Fruit fly (Drosophila melanogaster) whole organism, embryonic: ENCODE results near the gene CG42489.

ENCODE experiments used
- Bgb ChIP-seq: fragments of 200-800 bp; sonication (Bioruptor generic); IDR thresholded peaks from 2 replicates; pipeline ENCODE4 v1.3.6; 2022; ENCODE audit warnings: missing biosample characterization, missing genetic modification characterization; ENCODE audit not compliant: partially characterized antibody
- CG1024 ChIP-seq: fragments of 200-800 bp; sonication (Bioruptor generic); IDR thresholded peaks from 2 replicates; pipeline ENCODE4 v1.3.6; 2022; ENCODE audit warnings: missing biosample characterization, missing genetic modification characterization
- CG10321 ChIP-seq: fragments of 200-800 bp; sonication (Bioruptor generic); IDR thresholded peaks from 2 replicates; pipeline ENCODE4 v1.3.6; 2022; ENCODE audit warnings: missing biosample characterization, missing genetic modification characterization
- CG10431 ChIP-seq: fragments of 200-800 bp; sonication (Bioruptor generic); optimal IDR thresholded peaks from 3 replicates; lab custom pipeline; 2018; ENCODE audit warnings: missing biosample characterization, mild to moderate bottlenecking, missing genetic modification characterization
- CG11247 ChIP-seq: fragments of 200-800 bp; sonication (Bioruptor generic); IDR thresholded peaks from 2 replicates; pipeline ENCODE4 v1.3.6; 2022; ENCODE audit warnings: missing biosample characterization, missing genetic modification characterization
- CG11456 ChIP-seq: fragments of 200-800 bp; sonication (Bioruptor generic); IDR thresholded peaks from 3 replicates; pipeline ENCODE4 v1.3.6; 2022; ENCODE audit warnings: missing biosample characterization, missing genetic modification characterization
- CG12236 ChIP-seq: fragments of 200-800 bp; sonication (Bioruptor generic); optimal IDR thresholded peaks from 2 replicates; lab custom pipeline; 2016; ENCODE audit warnings: missing biosample characterization, missing genetic modification characterization
- CG1233 ChIP-seq: fragments of 200-800 bp; sonication (Bioruptor generic); optimal IDR thresholded peaks from 4 replicates; lab custom pipeline; 2018; ENCODE audit warnings: missing biosample characterization, mild to moderate bottlenecking, missing genetic modification characterization
- CG13287 ChIP-seq: fragments of 200-800 bp; sonication (Bioruptor generic); IDR thresholded peaks from 2 replicates; pipeline ENCODE4 v1.3.6; 2022; ENCODE audit warnings: missing biosample characterization, missing genetic modification characterization; ENCODE audit not compliant: partially characterized antibody
- CG14667 ChIP-seq: fragments of 200-800 bp; sonication (Bioruptor generic); IDR thresholded peaks from 2 replicates; pipeline ENCODE4 v1.3.6; 2022; ENCODE audit warnings: missing biosample characterization, missing genetic modification characterization
- CG15073 ChIP-seq: fragments of 200-800 bp; sonication (Bioruptor generic); optimal IDR thresholded peaks from 2 replicates; lab custom pipeline; 2016; ENCODE audit warnings: missing biosample characterization, missing genetic modification characterization
- CG1602 ChIP-seq: fragments of 200-800 bp; sonication (Bioruptor generic); optimal IDR thresholded peaks from 3 replicates; lab custom pipeline; 2016; ENCODE audit warnings: missing biosample characterization, missing genetic modification characterization
- CG17385 ChIP-seq: fragments of 200-800 bp; sonication (Bioruptor generic); optimal IDR thresholded peaks from 3 replicates; lab custom pipeline; 2018; ENCODE audit warnings: missing biosample characterization, mild to moderate bottlenecking, missing genetic modification characterization
- CG2116 ChIP-seq: fragments of 200-800 bp; sonication (Bioruptor generic); optimal IDR thresholded peaks from 3 replicates; lab custom pipeline; 2018; ENCODE audit warnings: missing biosample characterization, mild to moderate bottlenecking, missing genetic modification characterization
- CG31365 ChIP-seq: fragments of 200-800 bp; sonication (Bioruptor generic); optimal IDR thresholded peaks from 2 replicates; lab custom pipeline; 2018; ENCODE audit warnings: missing biosample characterization, mild to moderate bottlenecking, missing genetic modification characterization
- CG3726 ChIP-seq: fragments of 200-800 bp; sonication (Bioruptor generic); IDR thresholded peaks from 3 replicates; pipeline ENCODE4, ENCODE4 v1.3.6; 2022; ENCODE audit warnings: missing biosample characterization, missing genetic modification characterization
- CG3847 ChIP-seq: fragments of 200-800 bp; sonication (Bioruptor generic); IDR thresholded peaks from 2 replicates; pipeline ENCODE4 v1.3.6; 2022; ENCODE audit warnings: missing biosample characterization, missing genetic modification characterization
- CG4282 ChIP-seq: fragments of 200-800 bp; sonication (Bioruptor generic); optimal IDR thresholded peaks from 2 replicates; lab custom pipeline; 2016; ENCODE audit warnings: missing biosample characterization, missing genetic modification characterization
- CG4360 ChIP-seq: fragments of 200-800 bp; sonication (Bioruptor generic); IDR thresholded peaks from 2 replicates; pipeline ENCODE4 v1.3.6; 2022; ENCODE audit warnings: missing biosample characterization, missing genetic modification characterization
- CG6175 ChIP-seq: fragments of 200-800 bp; sonication (Bioruptor generic); IDR thresholded peaks from 3 replicates; pipeline ENCODE4 v1.3.6; 2022; ENCODE audit warnings: missing biosample characterization, missing genetic modification characterization
- CG8924 ChIP-seq: fragments of 200-800 bp; optimal IDR thresholded peaks from 3 replicates; lab custom pipeline; 2019; ENCODE audit warnings: missing biosample characterization, mild to moderate bottlenecking, missing genetic modification characterization, moderate library complexity
- CG9215 ChIP-seq: fragments of 200-800 bp; sonication (Bioruptor generic); IDR thresholded peaks from 2 replicates; pipeline ENCODE4 v1.3.6; 2022; ENCODE audit warnings: missing biosample characterization, missing genetic modification characterization
- CTCF ChIP-seq: fragments of 200-800 bp; sonication (Bioruptor generic); optimal IDR thresholded peaks from 2 replicates; lab custom pipeline; 2017; ENCODE audit warnings: missing biosample characterization, mild to moderate bottlenecking, missing genetic modification characterization, moderate library complexity
- Dad ChIP-seq: fragments of 200-800 bp; sonication (Bioruptor generic); optimal IDR thresholded peaks from 3 replicates; lab custom pipeline; 2016; ENCODE audit warnings: missing biosample characterization, missing genetic modification characterization
- Dip3 ChIP-seq: fragments of 200-800 bp; sonication (Bioruptor generic); optimal IDR thresholded peaks from 3 replicates; lab custom pipeline; 2016; ENCODE audit warnings: missing biosample characterization, missing genetic modification characterization
- E2f2 ChIP-seq: fragments of 200-800 bp; sonication (Bioruptor generic); IDR thresholded peaks from 2 replicates; pipeline ENCODE4 v1.3.6; 2022; ENCODE audit warnings: missing biosample characterization, missing genetic modification characterization
- Eip74EF ChIP-seq, 2 experiments: fragments of 200-800 bp in 1 of 2; fragments of >200 bp in 1 of 2; sonication (Bioruptor generic) in 1 of 2; optimal IDR thresholded peaks; 2 replicates each; lab custom pipeline; 2017 to 2019; ENCODE audit warnings: missing biosample characterization in 2 of 2, missing genetic modification characterization in 2 of 2, mild to moderate bottlenecking in 1 of 2, moderate library complexity in 1 of 2
- H2.0 ChIP-seq: fragments of 200-800 bp; sonication (Bioruptor generic); IDR thresholded peaks from 2 replicates; pipeline ENCODE4 v1.3.6; 2022; ENCODE audit warnings: missing biosample characterization, missing genetic modification characterization
- Hey ChIP-seq: fragments of 200-800 bp; sonication (Bioruptor generic); optimal IDR thresholded peaks from 3 replicates; lab custom pipeline; 2018; ENCODE audit warnings: missing biosample characterization, mild to moderate bottlenecking, missing genetic modification characterization
- HmgZ ChIP-seq: fragments of 200-800 bp; sonication (Bioruptor generic); optimal IDR thresholded peaks from 2 replicates; lab custom pipeline; 2018; ENCODE audit warnings: missing biosample characterization, mild to moderate bottlenecking, missing genetic modification characterization
- Oli ChIP-seq: fragments of 200-800 bp; sonication (Bioruptor generic); optimal IDR thresholded peaks from 2 replicates; lab custom pipeline; 2018; ENCODE audit warnings: missing biosample characterization, mild to moderate bottlenecking, missing genetic modification characterization, moderate library complexity
- Six4 ChIP-seq: fragments of 200-800 bp; sonication (Bioruptor generic); optimal IDR thresholded peaks from 2 replicates; lab custom pipeline; 2016; ENCODE audit warnings: missing biosample characterization, missing genetic modification characterization
- Spps ChIP-seq: fragments of 200-800 bp; sonication (Bioruptor generic); optimal IDR thresholded peaks from 2 replicates; lab custom pipeline; 2018; ENCODE audit warnings: missing biosample characterization, mild to moderate bottlenecking, missing genetic modification characterization
- bsh ChIP-seq, 2 experiments: fragments of 200-800 bp; sonication (Bioruptor generic); optimal IDR thresholded peaks; 2 replicates each; lab custom pipeline; 2017 to 2018; ENCODE audit warnings: mild to moderate bottlenecking in 2 of 2, missing biosample characterization in 2 of 2, missing genetic modification characterization in 2 of 2, moderate library complexity in 1 of 2
- cg ChIP-seq: fragments of 200-800 bp; sonication (Bioruptor generic); optimal IDR thresholded peaks from 3 replicates; lab custom pipeline; 2019; ENCODE audit warnings: missing biosample characterization, mild to moderate bottlenecking, missing genetic modification characterization, moderate library complexity
- chn ChIP-seq: fragments of 200-800 bp; sonication (Bioruptor generic); optimal IDR thresholded peaks from 2 replicates; lab custom pipeline; 2016; ENCODE audit warnings: missing biosample characterization, missing genetic modification characterization
- crol ChIP-seq: fragments of 200-800 bp; sonication (Bioruptor generic); IDR thresholded peaks from 2 replicates; pipeline ENCODE4 v1.3.6; 2022; ENCODE audit warnings: missing biosample characterization, missing genetic modification characterization
- exex ChIP-seq: fragments of 200-800 bp; sonication (Bioruptor generic); optimal IDR thresholded peaks from 4 replicates; lab custom pipeline; 2018; ENCODE audit warnings: missing biosample characterization, mild to moderate bottlenecking, missing genetic modification characterization, moderate library complexity
- fd102C ChIP-seq: fragments of 200-800 bp; sonication (Bioruptor generic); optimal IDR thresholded peaks from 2 replicates; lab custom pipeline; 2018; ENCODE audit warnings: missing biosample characterization, mild to moderate bottlenecking, missing genetic modification characterization, moderate library complexity
- gce ChIP-seq: fragments of 200-800 bp; sonication (Bioruptor generic); IDR thresholded peaks from 3 replicates; pipeline ENCODE4 v1.3.6; 2022; ENCODE audit warnings: missing biosample characterization, missing genetic modification characterization
- gfzf ChIP-seq: fragments of 200-800 bp; sonication (Bioruptor generic); optimal IDR thresholded peaks from 2 replicates; lab custom pipeline; 2016; ENCODE audit warnings: missing biosample characterization, mild to moderate bottlenecking, missing genetic modification characterization, moderate library complexity
- gro ChIP-seq: fragments of 200-800 bp; sonication (Bioruptor generic); optimal IDR thresholded peaks from 2 replicates; lab custom pipeline; 2016; ENCODE audit warnings: missing biosample characterization, missing genetic modification characterization
- gsb-n ChIP-seq: fragments of 200-800 bp; sonication (Bioruptor generic); optimal IDR thresholded peaks from 3 replicates; lab custom pipeline; 2018; ENCODE audit warnings: missing biosample characterization, mild to moderate bottlenecking, missing genetic modification characterization
- hb ChIP-seq: fragments of 200-800 bp; sonication (Bioruptor generic); IDR thresholded peaks from 3 replicates; pipeline ENCODE4 v1.3.6; 2022; ENCODE audit warnings: missing biosample characterization, missing genetic modification characterization; ENCODE audit not compliant: partially characterized antibody
- knrl ChIP-seq: fragments of 200-800 bp; sonication (Bioruptor generic); IDR thresholded peaks from 3 replicates; pipeline ENCODE4 v1.3.6; 2022; ENCODE audit warnings: missing biosample characterization, missing genetic modification characterization; ENCODE audit not compliant: partially characterized antibody
- otp ChIP-seq: fragments of 200-800 bp; sonication (Bioruptor generic); IDR thresholded peaks from 3 replicates; pipeline ENCODE4, ENCODE4 v1.3.6; 2022; ENCODE audit warnings: missing biosample characterization, missing genetic modification characterization
- phol ChIP-seq: fragments of 200-800 bp; sonication (Bioruptor generic); optimal IDR thresholded peaks from 3 replicates; lab custom pipeline; 2018; ENCODE audit warnings: missing biosample characterization, mild to moderate bottlenecking, missing genetic modification characterization, moderate library complexity
- repo ChIP-seq: fragments of 200-800 bp; sonication (Bioruptor generic); optimal IDR thresholded peaks from 2 replicates; lab custom pipeline; 2016; ENCODE audit warnings: missing biosample characterization, missing genetic modification characterization
- rib ChIP-seq: fragments of 200-800 bp; sonication (Bioruptor generic); IDR thresholded peaks from 2 replicates; pipeline ENCODE4 v1.3.6; 2022; ENCODE audit warnings: missing biosample characterization, missing genetic modification characterization
- stwl ChIP-seq: fragments of 200-800 bp; sonication (Bioruptor generic); optimal IDR thresholded peaks from 3 replicates; lab custom pipeline; 2018; ENCODE audit warnings: missing biosample characterization, mild to moderate bottlenecking, missing genetic modification characterization, moderate library complexity
- trh ChIP-seq: fragments of 200-800 bp; sonication (Bioruptor generic); optimal IDR thresholded peaks from 2 replicates; lab custom pipeline; 2016; ENCODE audit warnings: missing biosample characterization, missing genetic modification characterization

CG42489 gene

dm6 chr3R:8676560-8677000 is 22.0 kb upstream of the CG42489 start, which contains the start of the genes Unc50, CG11755 and CG8043 (continued):
- TF ChIP-seq CG13287 (GFP tag; lab: Robert Waterston, UW): peak; percentile 99
- peak; percentile 19 for TF ChIP-seq trh (GFP tag; lab: Kevin White, UChicago)
- no peak for TF ChIP-seq CG15073 (GFP tag; lab: Kevin White, UChicago)
- peak; percentile 48 for TF ChIP-seq Spps (tag; lab: Kevin White, UChicago)
- TF ChIP-seq gce (GFP tag; lab: Robert Waterston, UW): no peak
- peak; percentile 15 for TF ChIP-seq fd102C (GFP tag; lab: Kevin White, UChicago)
- TF ChIP-seq Six4: peak; percentile 57
- TF ChIP-seq CG4360: no peak
- peak; percentile 75 for TF ChIP-seq CG14667 (GFP tag; lab: Robert Waterston, UW)
- peak; percentile 69 for TF ChIP-seq gsb-n
- TF ChIP-seq Dad (GFP tag; lab: Kevin White, UChicago): peak; percentile 41
- TF ChIP-seq gro (GFP tag; lab: Kevin White, UChicago): peak; percentile 25
- no peak; the same call in 2 of the 3 replicates for TF ChIP-seq CG3726
- TF ChIP-seq phol (tag; lab: Kevin White, UChicago): peak; percentile 88
- TF ChIP-seq gfzf: peak; percentile 85
- TF ChIP-seq Oli (tag; lab: Kevin White, UChicago): peak; percentile 64
- TF ChIP-seq CG31365: peak; percentile 19
- TF ChIP-seq HmgZ (tag; lab: Kevin White, UChicago): peak; percentile 87
- TF ChIP-seq Bgb (GFP tag; lab: Robert Waterston, UW): peak; percentile 93
- TF ChIP-seq CG11247 (GFP tag; lab: Robert Waterston, UW): peak; percentile 57; the same call in 1 of the 2 replicates
- peak; percentile 89 for TF ChIP-seq CG3847 (GFP tag; lab: Robert Waterston, UW)
- no peak for TF ChIP-seq CG4282 (GFP tag; lab: Kevin White, UChicago)
- TF ChIP-seq chn (GFP tag; lab: Kevin White, UChicago): peak; percentile 60
- TF ChIP-seq crol (GFP tag; lab: Robert Waterston, UW): no peak
- TF ChIP-seq CG10321 (GFP tag; lab: Robert Waterston, UW): no peak
- no peak for TF ChIP-seq CTCF
- TF ChIP-seq otp (GFP tag; lab: Robert Waterston, UW): no peak
- TF ChIP-seq CG10431 (GFP tag; lab: Kevin White, UChicago): peak; percentile 30
- TF ChIP-seq knrl (GFP tag; lab: Robert Waterston, UW): peak; percentile 99
- no peak for TF ChIP-seq cg
- peak; percentile 34 for TF ChIP-seq repo (GFP tag; lab: Kevin White, UChicago)
- peak; percentile 71 for TF ChIP-seq CG17385 (GFP tag; lab: Kevin White, UChicago)
- peak; percentile 75 for TF ChIP-seq CG1602 (GFP tag; lab: Kevin White, UChicago)
- no peak for TF ChIP-seq exex (tag; lab: Kevin White, UChicago)
- peak; percentile 56; the same call in 1 of the 2 replicates for TF ChIP-seq H2.0 (GFP tag; lab: Robert Waterston, UW)
- TF ChIP-seq stwl (tag; lab: Kevin White, UChicago): no peak
- peak; percentile 82 for TF ChIP-seq CG8924 (tag; lab: Kevin White, UChicago)
- TF ChIP-seq CG9215 (GFP tag; lab: Robert Waterston, UW): peak; percentile 84
- TF ChIP-seq Dip3: peak; percentile 66
- TF ChIP-seq E2f2 (GFP tag; lab: Robert Waterston, UW): peak; percentile 47; the same call in 1 of the 2 replicates
- TF ChIP-seq CG2116 (GFP tag; lab: Kevin White, UChicago): peak; percentile 67
- no peak for TF ChIP-seq rib (GFP tag; lab: Robert Waterston, UW)
- TF ChIP-seq CG1024 (GFP tag; lab: Robert Waterston, UW): peak; percentile 34; the same call in 1 of the 2 replicates
- no peak for TF ChIP-seq CG6175
- TF ChIP-seq CG11456 (GFP tag; lab: Robert Waterston, UW): peak; percentile 81
- peak; percentile 70 for TF ChIP-seq CG1233 (GFP tag; lab: Kevin White, UChicago)
- TF ChIP-seq Hey (tag; lab: Kevin White, UChicago): no peak
- no peak for TF ChIP-seq Eip74EF (GFP tag; optimal IDR thresholded peaks at IDR 0.05; lab: Kevin White, UChicago)
- TF ChIP-seq bsh (GFP tag; optimal IDR thresholded peaks at IDR 0.05; lab: Kevin White, UChicago): peak in 1 of 2 experiments; percentile 72
- peak; percentile 22 for TF ChIP-seq CG12236 (GFP tag; lab: Kevin White, UChicago)
- TF ChIP-seq hb (GFP tag; lab: Robert Waterston, UW): peak; percentile 99
